Fruit fly (Drosophila melanogaster) whole organism, adult: ENCODE results near the gene betaGlu.

Source experiments
- CG12768 ChIP-seq: fragments of 200-800 bp; sonication (Bioruptor generic); optimal IDR thresholded peaks from 2 replicates; lab custom pipeline; 2017; ENCODE audit warnings: missing biosample characterization, missing genetic modification characterization, mild to moderate bottlenecking, moderate library complexity, missing genetic modification reagents
- CG14711 ChIP-seq: fragments of 200-800 bp; sonication (Bioruptor generic); optimal IDR thresholded peaks from 2 replicates; lab custom pipeline; 2018; ENCODE audit warnings: missing biosample characterization, mild to moderate bottlenecking, missing genetic modification characterization, moderate library complexity
- CG7045 ChIP-seq: fragments of 200-800 bp; sonication (Bioruptor generic); optimal IDR thresholded peaks from 2 replicates; lab custom pipeline; 2017; ENCODE audit warnings: missing biosample characterization, mild to moderate bottlenecking, missing genetic modification characterization
- Hr96 ChIP-seq: fragments of 200-800 bp; sonication (Bioruptor generic); optimal IDR thresholded peaks from 2 replicates; lab custom pipeline; 2016; ENCODE audit warnings: missing biosample characterization, missing genetic modification characterization
- cic ChIP-seq: fragments of 200-800 bp; sonication (Bioruptor generic); optimal IDR thresholded peaks from 2 replicates; lab custom pipeline; 2017; ENCODE audit warnings: missing biosample characterization, mild to moderate bottlenecking, missing genetic modification characterization, moderate library complexity
- cnc ChIP-seq, 2 experiments: fragments of >200 bp; optimal IDR thresholded peaks; 2 replicates each; lab custom pipeline; 2017
- ovo ChIP-seq: fragments of 200-800 bp; sonication (Bioruptor generic); optimal IDR thresholded peaks from 2 replicates; lab custom pipeline; 2016; ENCODE audit warnings: missing biosample characterization, missing genetic modification characterization
- pad ChIP-seq: fragments of 200-800 bp; sonication (Bioruptor generic); optimal IDR thresholded peaks from 3 replicates; lab custom pipeline; 2017; ENCODE audit warnings: missing biosample characterization, missing genetic modification characterization, mild to moderate bottlenecking, moderate library complexity, missing genetic modification reagents
- tj ChIP-seq: fragments of 200-800 bp; sonication (Bioruptor generic); optimal IDR thresholded peaks from 3 replicates; lab custom pipeline; 2017; ENCODE audit warnings: missing biosample characterization, mild to moderate bottlenecking, missing genetic modification characterization, moderate library complexity
- toe ChIP-seq: fragments of 200-800 bp; sonication (Bioruptor generic); optimal IDR thresholded peaks from 2 replicates; lab custom pipeline; 2016; ENCODE audit warnings: missing biosample characterization, missing genetic modification characterization

dm6 chr3R:31768198-31768597, 3.5 kb downstream of the betaGlu start:
- no peak for TF ChIP-seq CG14711 (tag; lab: Kevin White, UChicago)
- TF ChIP-seq cnc (optimal IDR thresholded peaks at IDR 0.05; lab: Kevin White, UChicago): no peak
- TF ChIP-seq ovo (GFP tag; lab: Kevin White, UChicago): no peak
- no peak for TF ChIP-seq pad (GFP tag; lab: Kevin White, UChicago)
- no peak for TF ChIP-seq CG12768 (GFP tag; lab: Kevin White, UChicago)
- TF ChIP-seq Hr96 (GFP tag; lab: Kevin White, UChicago): no peak
- TF ChIP-seq toe: no peak
- TF ChIP-seq cic (GFP tag; lab: Kevin White, UChicago): no peak
- no peak for TF ChIP-seq tj
- no peak for TF ChIP-seq CG7045 (GFP tag; lab: Kevin White, UChicago)
